Worm (Caenorhabditis elegans) whole organism, early embryonic: Measurements from ENCODE around the gene B0035.15.

Source experiments
- F13C5.2 ChIP-seq: sonication (generic microtip); optimal IDR thresholded peaks from 2 replicates; lab custom pipeline; 2017; ENCODE audit warnings: mild to moderate bottlenecking, missing genetic modification characterization, inconsistent platforms, missing compliant biosample characterization
- ama-1 ChIP-seq: fragments of 150-350 bp; optimal IDR thresholded peaks from 2 replicates; lab custom pipeline; 2014
- ceh-13 ChIP-seq: fragments of 200-800 bp; sonication (Bioruptor generic); optimal IDR thresholded peaks from 2 replicates; lab custom pipeline; 2018; ENCODE audit warnings: mild to moderate bottlenecking, missing genetic modification characterization, missing compliant biosample characterization
- ceh-36 ChIP-seq: sonication (generic microtip); optimal IDR thresholded peaks from 2 replicates; lab custom pipeline; 2016; ENCODE audit warnings: missing genetic modification characterization, inconsistent platforms, missing compliant biosample characterization
- hmbx-1 ChIP-seq: sonication (generic microtip); optimal IDR thresholded peaks from 2 replicates; lab custom pipeline; 2016; ENCODE audit warnings: mild to moderate bottlenecking, missing genetic modification characterization, missing compliant biosample characterization
- hnd-1 ChIP-seq: sonication (generic microtip); optimal IDR thresholded peaks from 2 replicates; lab custom pipeline; 2016; ENCODE audit warnings: missing genetic modification characterization, missing compliant biosample characterization
- pes-1 ChIP-seq: fragments of 200-800 bp; sonication (Bioruptor generic); IDR thresholded peaks from 2 replicates; pipeline ENCODE4 v1.3.6; 2022; ENCODE audit warnings: missing genetic modification reagents, missing genetic modification characterization, missing compliant biosample characterization
- tbx-11 ChIP-seq: fragments of 200-800 bp; sonication (Bioruptor generic); IDR thresholded peaks from 2 replicates; pipeline ENCODE4 v1.3.6; 2022; ENCODE audit warnings: missing genetic modification characterization, missing compliant biosample characterization
- tra-4 ChIP-seq: sonication (generic microtip); optimal IDR thresholded peaks from 2 replicates; lab custom pipeline; 2017; ENCODE audit warnings: missing genetic modification characterization, missing compliant biosample characterization

DNA sequence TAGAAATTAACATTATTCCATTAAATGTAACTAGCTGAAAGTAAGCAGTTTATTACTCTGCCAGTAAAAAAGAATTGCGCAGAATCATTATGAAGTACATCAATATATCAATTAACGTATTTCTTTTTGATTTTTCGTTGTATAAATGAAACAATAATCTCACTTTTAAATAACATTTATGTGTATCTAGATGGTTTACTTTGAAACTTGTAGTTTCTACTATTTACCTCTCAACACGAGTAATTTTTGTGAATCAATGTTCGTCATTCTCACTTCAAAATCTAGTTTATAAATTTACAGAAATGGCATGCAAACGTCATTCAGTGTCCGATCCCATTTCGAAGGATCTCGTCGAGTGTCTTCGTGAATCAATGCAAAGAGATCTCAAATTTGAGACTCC lies 19.1 kb upstream of the B0035.15 start, which contains the start of gene gspd-1:
- no peak for TF ChIP-seq ama-1
- TF ChIP-seq tra-4 (tag; lab: Kevin White, UChicago): no peak
- TF ChIP-seq ceh-36 (tag; lab: Kevin White, UChicago): no peak
- no peak for TF ChIP-seq hmbx-1 (tag; lab: Kevin White, UChicago)
- no peak for TF ChIP-seq pes-1 (GFP tag; lab: Robert Waterston, UW)
- no peak for TF ChIP-seq ceh-13
- TF ChIP-seq hnd-1 (tag; lab: Kevin White, UChicago): no peak
- no peak for TF ChIP-seq F13C5.2 (tag; lab: Kevin White, UChicago)
- TF ChIP-seq tbx-11 (GFP tag; lab: Robert Waterston, UW): no peak
